Worm (Caenorhabditis elegans) whole organism, L2 larva: ENCODE results near the gene F14E5.8.

Experiments used
- ceh-82 ChIP-seq: fragments of 150-350 bp; optimal IDR thresholded peaks from 2 replicates; lab custom pipeline; 2014; ENCODE audit warnings: missing biosample characterization, missing genetic modification characterization
- dmd-4 ChIP-seq: sonication (generic microtip); optimal IDR thresholded peaks from 2 replicates; lab custom pipeline; 2017; ENCODE audit warnings: missing biosample characterization, missing genetic modification characterization
- egl-27 ChIP-seq: sonication (generic microtip); optimal IDR thresholded peaks from 3 replicates; lab custom pipeline; 2017; ENCODE audit warnings: missing biosample characterization, missing genetic modification reagents, missing genetic modification characterization
- elt-3 ChIP-seq: sonication (generic microtip); optimal IDR thresholded peaks from 2 replicates; lab custom pipeline; 2017; ENCODE audit warnings: missing biosample characterization, missing genetic modification characterization
- lin-39 ChIP-seq: fragments of 150-350 bp; optimal IDR thresholded peaks from 2 replicates; lab custom pipeline; 2014; ENCODE audit warnings: missing biosample characterization, missing genetic modification reagents, missing genetic modification characterization
- nhr-10 ChIP-seq: sonication (generic microtip); optimal IDR thresholded peaks from 2 replicates; lab custom pipeline; 2017; ENCODE audit warnings: missing biosample characterization, missing genetic modification characterization
- nhr-129 ChIP-seq: fragments of 150-350 bp; optimal IDR thresholded peaks from 2 replicates; lab custom pipeline; 2014; ENCODE audit warnings: missing biosample characterization, missing genetic modification characterization
- nhr-237 ChIP-seq: fragments of 150-350 bp; optimal IDR thresholded peaks from 2 replicates; lab custom pipeline; 2014; ENCODE audit warnings: missing biosample characterization, missing genetic modification characterization
- unc-62 ChIP-seq: fragments of 150-350 bp; optimal IDR thresholded peaks from 2 replicates; lab custom pipeline; 2014; ENCODE audit warnings: missing biosample characterization, missing genetic modification reagents, missing genetic modification characterization
- ztf-11 ChIP-seq: sonication (generic microtip); optimal IDR thresholded peaks from 2 replicates; lab custom pipeline; 2017; ENCODE audit warnings: missing biosample characterization, missing genetic modification characterization

ce11 chrII:8385561-8385960 is 34.3 kb upstream of the F14E5.8 start:
- no peak for TF ChIP-seq dmd-4 (tag; lab: Kevin White, UChicago)
- no peak for TF ChIP-seq nhr-10 (tag; lab: Kevin White, UChicago)
- no peak for TF ChIP-seq nhr-237 (tag; lab: Kevin White, UChicago)
- TF ChIP-seq nhr-129 (tag; lab: Kevin White, UChicago), result no peak
- no peak for TF ChIP-seq egl-27 (tag; lab: Kevin White, UChicago)
- TF ChIP-seq ceh-82 (tag; lab: Kevin White, UChicago), result no peak
- no peak for TF ChIP-seq elt-3 (tag; lab: Kevin White, UChicago)
- no peak for TF ChIP-seq unc-62 (GFP tag; lab: Kevin White, UChicago)
- no peak for TF ChIP-seq ztf-11 (tag; lab: Kevin White, UChicago)
- no peak for TF ChIP-seq lin-39 (tag; lab: Kevin White, UChicago)
